Worm (Caenorhabditis elegans) whole organism, L2 larva: ENCODE results near the gene C01G5.5.

Experiments used
- C34F6.9 ChIP-seq: fragments of 150-350 bp; optimal IDR thresholded peaks from 2 replicates; lab custom pipeline; 2014; ENCODE audit warnings: missing biosample characterization, missing genetic modification characterization
- F13H6.1 ChIP-seq: sonication (generic microtip); optimal IDR thresholded peaks from 2 replicates; lab custom pipeline; 2016; ENCODE audit warnings: missing genetic modification characterization, missing compliant biosample characterization
- R02D3.7 ChIP-seq: fragments of 150-350 bp; optimal IDR thresholded peaks from 2 replicates; lab custom pipeline; 2014; ENCODE audit warnings: missing biosample characterization, missing genetic modification characterization
- Y55F3AM.14 ChIP-seq: fragments of 200-800 bp; sonication (Bioruptor generic); optimal IDR thresholded peaks from 2 replicates; lab custom pipeline; 2018; ENCODE audit warnings: mild to moderate bottlenecking, missing genetic modification characterization, missing compliant biosample characterization
- alr-1 ChIP-seq: fragments of 150-350 bp; optimal IDR thresholded peaks from 2 replicates; lab custom pipeline; 2014; ENCODE audit warnings: missing biosample characterization, missing genetic modification characterization
- ceh-16 ChIP-seq: fragments of 150-350 bp; optimal IDR thresholded peaks from 2 replicates; lab custom pipeline; 2014; ENCODE audit warnings: missing biosample characterization, missing genetic modification characterization
- ceh-82 ChIP-seq: fragments of 150-350 bp; optimal IDR thresholded peaks from 2 replicates; lab custom pipeline; 2014; ENCODE audit warnings: missing biosample characterization, missing genetic modification characterization
- crh-2 ChIP-seq: sonication (generic microtip); optimal IDR thresholded peaks from 2 replicates; lab custom pipeline; 2017; ENCODE audit warnings: missing biosample characterization, missing genetic modification characterization
- dmd-4 ChIP-seq: sonication (generic microtip); optimal IDR thresholded peaks from 2 replicates; lab custom pipeline; 2017; ENCODE audit warnings: missing biosample characterization, missing genetic modification characterization
- egl-27 ChIP-seq: sonication (generic microtip); optimal IDR thresholded peaks from 3 replicates; lab custom pipeline; 2017; ENCODE audit warnings: missing biosample characterization, missing genetic modification reagents, missing genetic modification characterization
- elt-1 ChIP-seq: fragments of 150-350 bp; optimal IDR thresholded peaks from 2 replicates; lab custom pipeline; 2014; ENCODE audit warnings: missing biosample characterization, missing genetic modification characterization
- elt-3 ChIP-seq: sonication (generic microtip); optimal IDR thresholded peaks from 2 replicates; lab custom pipeline; 2017; ENCODE audit warnings: missing biosample characterization, missing genetic modification characterization
- fos-1 ChIP-seq: fragments of 150-350 bp; optimal IDR thresholded peaks from 2 replicates; lab custom pipeline; 2014; ENCODE audit warnings: missing biosample characterization, missing genetic modification characterization
- gmeb-1 ChIP-seq: fragments of 150-350 bp; optimal IDR thresholded peaks from 2 replicates; lab custom pipeline; 2014; ENCODE audit warnings: missing biosample characterization, missing genetic modification characterization
- lin-13 ChIP-seq: fragments of 150-350 bp; optimal IDR thresholded peaks from 2 replicates; lab custom pipeline; 2014; ENCODE audit warnings: missing biosample characterization, missing genetic modification reagents, missing genetic modification characterization
- lsy-2 ChIP-seq, 2 experiments: fragments of 150-350 bp in 1 of 2; sonication (generic microtip) in 1 of 2; optimal IDR thresholded peaks; 2 replicates each; lab custom pipeline; 2014 to 2017; ENCODE audit warnings: missing biosample characterization in 2 of 2, missing genetic modification characterization in 2 of 2
- mab-5 ChIP-seq: fragments of 150-350 bp; optimal IDR thresholded peaks from 2 replicates; lab custom pipeline; 2014; ENCODE audit warnings: missing biosample characterization, missing genetic modification characterization
- mdl-1 ChIP-seq, 2 experiments: fragments of 150-350 bp in 1 of 2; sonication (generic microtip) in 1 of 2; optimal IDR thresholded peaks; 2 replicates each; lab custom pipeline; 2017; ENCODE audit warnings: missing biosample characterization in 2 of 2, missing genetic modification characterization in 2 of 2
- nhr-11 ChIP-seq: fragments of 150-350 bp; optimal IDR thresholded peaks from 2 replicates; lab custom pipeline; 2014; ENCODE audit warnings: missing biosample characterization, missing genetic modification characterization
- nhr-12 ChIP-seq: fragments of 150-350 bp; optimal IDR thresholded peaks from 2 replicates; lab custom pipeline; 2014; ENCODE audit warnings: missing biosample characterization, missing genetic modification characterization
- nhr-129 ChIP-seq: fragments of 150-350 bp; optimal IDR thresholded peaks from 2 replicates; lab custom pipeline; 2014; ENCODE audit warnings: missing biosample characterization, missing genetic modification characterization
- nhr-21 ChIP-seq: fragments of 150-350 bp; optimal IDR thresholded peaks from 2 replicates; lab custom pipeline; 2014; ENCODE audit warnings: missing biosample characterization, missing genetic modification characterization
- nhr-23 ChIP-seq: fragments of 150-350 bp; optimal IDR thresholded peaks from 2 replicates; lab custom pipeline; 2014; ENCODE audit warnings: missing biosample characterization, missing genetic modification reagents, missing genetic modification characterization
- nhr-25 ChIP-seq: fragments of 150-350 bp; sonication (generic microtip); optimal IDR thresholded peaks from 3 replicates; lab custom pipeline; 2014; ENCODE audit warnings: missing biosample characterization, missing genetic modification characterization
- nhr-6 ChIP-seq: fragments of 150-350 bp; optimal IDR thresholded peaks from 2 replicates; lab custom pipeline; 2014; ENCODE audit warnings: missing biosample characterization, missing genetic modification characterization
- nhr-77 ChIP-seq: fragments of 150-350 bp; optimal IDR thresholded peaks from 2 replicates; lab custom pipeline; 2014; ENCODE audit warnings: missing biosample characterization, missing genetic modification characterization
- peb-1 ChIP-seq: fragments of 150-350 bp; optimal IDR thresholded peaks from 2 replicates; lab custom pipeline; 2014; ENCODE audit warnings: missing biosample characterization, missing genetic modification characterization
- sem-4 ChIP-seq: fragments of 150-350 bp; optimal IDR thresholded peaks from 2 replicates; lab custom pipeline; 2014; ENCODE audit warnings: missing biosample characterization, missing genetic modification reagents, missing genetic modification characterization
- sma-3 ChIP-seq: sonication (generic microtip); optimal IDR thresholded peaks from 2 replicates; lab custom pipeline; 2016; ENCODE audit warnings: missing genetic modification reagents, missing genetic modification characterization, missing compliant biosample characterization
- sma-9 ChIP-seq, 2 experiments: fragments of 150-350 bp in 1 of 2; sonication (generic microtip) in 1 of 2; optimal IDR thresholded peaks; 2 replicates each; lab custom pipeline; 2014 to 2016; ENCODE audit warnings: missing genetic modification characterization in 2 of 2, mild to moderate bottlenecking in 1 of 2, missing biosample characterization in 1 of 2, missing compliant biosample characterization in 1 of 2, missing genetic modification reagents in 1 of 2, moderate library complexity in 1 of 2
- snpc-4 ChIP-seq: fragments of 150-350 bp; optimal IDR thresholded peaks from 2 replicates; lab custom pipeline; 2014; ENCODE audit warnings: missing biosample characterization, missing genetic modification characterization
- unc-39 ChIP-seq: fragments of 150-350 bp; optimal IDR thresholded peaks from 2 replicates; lab custom pipeline; 2014; ENCODE audit warnings: missing biosample characterization, missing genetic modification characterization
- unc-55 ChIP-seq: fragments of 150-350 bp; sonication (generic microtip); optimal IDR thresholded peaks from 3 replicates; lab custom pipeline; 2014; ENCODE audit warnings: missing biosample characterization, missing genetic modification reagents, missing genetic modification characterization
- zag-1 ChIP-seq: fragments of 150-350 bp; optimal IDR thresholded peaks from 2 replicates; lab custom pipeline; 2014; ENCODE audit warnings: missing biosample characterization, missing genetic modification characterization
- ztf-11 ChIP-seq: sonication (generic microtip); optimal IDR thresholded peaks from 2 replicates; lab custom pipeline; 2017; ENCODE audit warnings: missing biosample characterization, missing genetic modification characterization
- ztf-4 ChIP-seq: fragments of 150-350 bp; optimal IDR thresholded peaks from 2 replicates; lab custom pipeline; 2014; ENCODE audit warnings: missing biosample characterization, missing genetic modification characterization

Gene C01G5.5

ce11 chrIV:6524531-6524930 is at the start of gene C01G5.5:
Gene C01G5.5, plus strand, starts transcription at chrIV:6524610.
- no peak for TF ChIP-seq ceh-16
- no peak for TF ChIP-seq alr-1 (tag; lab: Kevin White, UChicago)
- TF ChIP-seq sma-3 (GFP tag; lab: Kevin White, UChicago) = no peak
- TF ChIP-seq fos-1 (tag; lab: Kevin White, UChicago) = no peak
- TF ChIP-seq nhr-23 (tag; lab: Kevin White, UChicago) = no peak
- TF ChIP-seq gmeb-1 (tag; lab: Kevin White, UChicago) = no peak
- no peak for TF ChIP-seq elt-1
- TF ChIP-seq unc-39 = no peak
- TF ChIP-seq F13H6.1 (tag; lab: Kevin White, UChicago) = no peak
- no peak for TF ChIP-seq nhr-11 (tag; lab: Kevin White, UChicago)
- TF ChIP-seq nhr-25 (tag; lab: Kevin White, UChicago) = no peak
- TF ChIP-seq sma-9 (GFP tag; optimal IDR thresholded peaks at IDR 0.05; lab: Kevin White, UChicago) = no peak
- no peak for TF ChIP-seq sma-9 (tag; optimal IDR thresholded peaks at IDR 0.05; lab: Kevin White, UChicago)
- TF ChIP-seq mab-5 (tag; lab: Kevin White, UChicago) = no peak
- TF ChIP-seq nhr-12 (tag; lab: Kevin White, UChicago) = no peak
- no peak for TF ChIP-seq ztf-4 (tag; lab: Kevin White, UChicago)
- no peak for TF ChIP-seq R02D3.7 (tag; lab: Kevin White, UChicago)
- no peak for TF ChIP-seq snpc-4 (tag; lab: Kevin White, UChicago)

- TF ChIP-seq snpc-4 (tag; lab: Kevin White, UChicago) (no peak), unc-55 (GFP tag; lab: Kevin White, UChicago) (peak; percentile 89), crh-2 (tag; lab: Kevin White, UChicago) (peak; percentile 54), peb-1 (no peak), lsy-2 (tag; optimal IDR thresholded peaks at IDR 0.05; lab: Kevin White, UChicago) (peak in 1 of 2 experiments; percentile 71), unc-39 (no peak), nhr-77 (tag; lab: Kevin White, UChicago) (no peak), egl-27 (tag; lab: Kevin White, UChicago) (peak; percentile 37), C34F6.9 (tag; lab: Kevin White, UChicago) (peak; percentile 83), nhr-21 (tag; lab: Kevin White, UChicago) (peak; percentile 30), Y55F3AM.14 (GFP tag; lab: Kevin White, UChicago) (no peak), mab-5 (tag; lab: Kevin White, UChicago) (peak; percentile 76), lin-13 (GFP tag; lab: Kevin White, UChicago) (no peak), sma-9 (GFP tag; optimal IDR thresholded peaks at IDR 0.05; lab: Kevin White, UChicago) (peak; percentile 55), sma-9 (tag; optimal IDR thresholded peaks at IDR 0.05; lab: Kevin White, UChicago) (no peak), nhr-6 (tag; lab: Kevin White, UChicago) (no peak), ztf-4 (tag; lab: Kevin White, UChicago) (no peak), ceh-82 (tag; lab: Kevin White, UChicago) (no peak), zag-1 (tag; lab: Kevin White, UChicago) (peak; percentile 38), nhr-11 (tag; lab: Kevin White, UChicago) (no peak), fos-1 (tag; lab: Kevin White, UChicago) (peak; percentile 56), ztf-11 (tag; lab: Kevin White, UChicago) (no peak), F13H6.1 (tag; lab: Kevin White, UChicago) (peak; percentile 16), nhr-25 (tag; lab: Kevin White, UChicago) (no peak), sma-3 (GFP tag; lab: Kevin White, UChicago) (peak; percentile 16), nhr-129 (tag; lab: Kevin White, UChicago) (peak; percentile 44)
Measured at ce11 chrIV:6474751-6475150, 49.7 kb upstream of the C01G5.5 start.

ce11 chrIV:6480221-6480620 is 44.2 kb upstream of the C01G5.5 start, which contains the start of gene tyr-6:
Gene tyr-6, plus strand, starts transcription at chrIV:6480521.
- TF ChIP-seq crh-2 (tag; lab: Kevin White, UChicago) (no peak), elt-3 (no peak), Y55F3AM.14 (GFP tag; lab: Kevin White, UChicago) (no peak), peb-1 (no peak), sem-4 (tag; lab: Kevin White, UChicago) (no peak), alr-1 (tag; lab: Kevin White, UChicago) (no peak), nhr-129 (tag; lab: Kevin White, UChicago) (no peak), elt-1 (no peak), mdl-1 (tag; optimal IDR thresholded peaks at IDR 0.05; lab: Kevin White, UChicago) (no peak), ztf-4 (tag; lab: Kevin White, UChicago) (no peak), dmd-4 (no peak), unc-39 (no peak)
